Fruit fly (Drosophila melanogaster): Measurements from ENCODE around the gene beg.

- no peak for TF ChIP-seq sens (GFP tag)
- TF ChIP-seq fd102C (GFP tag; optimal IDR thresholded peaks at IDR 0.05) = no peak
- no peak for TF ChIP-seq jumu (GFP tag; optimal IDR thresholded peaks at IDR 0.05)
- TF ChIP-seq salm (tag; optimal IDR thresholded peaks at IDR 0.05) = peak; percentile 9
- no peak for TF ChIP-seq Dbx (GFP tag; IDR thresholded peaks at IDR 0.05)
Observed at dm6 chr3L:16994805-16995204, 40.7 kb upstream of the beg start.

Data from whole organism, embryonic.